Fruit fly (Drosophila melanogaster) whole organism, embryonic: ENCODE measurements around the gene L2HGDH.
A peak's percentile ranks its signal among the peaks of the same experiment; 100 is the strongest.

ENCODE experiments used
- ATbp ChIP-seq: fragments of 200-800 bp; sonication (Bioruptor generic); optimal IDR thresholded peaks from 2 replicates; lab custom pipeline; 2017; ENCODE audit warnings: missing biosample characterization, mild to moderate bottlenecking, missing genetic modification characterization, missing genetic modification reagents
- Atf-2 ChIP-seq: fragments of 200-800 bp; sonication (Bioruptor generic); optimal IDR thresholded peaks from 2 replicates; lab custom pipeline; 2016; ENCODE audit warnings: missing biosample characterization, missing genetic modification characterization
- CG10267 ChIP-seq: fragments of 200-800 bp; sonication (Bioruptor generic); optimal IDR thresholded peaks from 2 replicates; lab custom pipeline; 2018; ENCODE audit warnings: missing biosample characterization, mild to moderate bottlenecking, missing genetic modification characterization, moderate library complexity
- CG10431 ChIP-seq: fragments of 200-800 bp; sonication (Bioruptor generic); optimal IDR thresholded peaks from 3 replicates; lab custom pipeline; 2018; ENCODE audit warnings: missing biosample characterization, mild to moderate bottlenecking, missing genetic modification characterization
- CG12071 ChIP-seq: fragments of 200-800 bp; sonication (Bioruptor generic); optimal IDR thresholded peaks from 3 replicates; lab custom pipeline; 2018; ENCODE audit warnings: missing biosample characterization, mild to moderate bottlenecking, missing genetic modification characterization
- CG15269 ChIP-seq: fragments of 200-800 bp; sonication (Bioruptor generic); optimal IDR thresholded peaks from 2 replicates; lab custom pipeline; 2018; ENCODE audit warnings: missing biosample characterization, mild to moderate bottlenecking, missing genetic modification characterization, moderate library complexity
- CG2712 ChIP-seq: fragments of 200-800 bp; optimal IDR thresholded peaks from 3 replicates; lab custom pipeline; 2019; ENCODE audit warnings: missing biosample characterization, mild to moderate bottlenecking, missing genetic modification characterization, moderate library complexity
- CG2889 ChIP-seq: fragments of 200-800 bp; sonication (Bioruptor generic); IDR thresholded peaks from 3 replicates; pipeline ENCODE4 v1.3.6; 2022; ENCODE audit warnings: missing biosample characterization, missing genetic modification characterization
- CG30020 ChIP-seq: fragments of 200-800 bp; optimal IDR thresholded peaks from 2 replicates; lab custom pipeline; 2019; ENCODE audit warnings: missing biosample characterization, mild to moderate bottlenecking, missing genetic modification characterization, moderate library complexity
- CG30403 ChIP-seq: fragments of 200-800 bp; sonication (Bioruptor generic); optimal IDR thresholded peaks from 3 replicates; lab custom pipeline; 2016; ENCODE audit warnings: missing biosample characterization, missing genetic modification characterization
- CG31365 ChIP-seq: fragments of 200-800 bp; sonication (Bioruptor generic); optimal IDR thresholded peaks from 2 replicates; lab custom pipeline; 2018; ENCODE audit warnings: missing biosample characterization, mild to moderate bottlenecking, missing genetic modification characterization
- CG31388 ChIP-seq: fragments of 200-800 bp; sonication (Bioruptor generic); optimal IDR thresholded peaks from 2 replicates; lab custom pipeline; 2016; ENCODE audit warnings: missing biosample characterization, missing genetic modification characterization
- CG34422 ChIP-seq: fragments of 200-800 bp; sonication (Bioruptor generic); IDR thresholded peaks from 3 replicates; pipeline ENCODE4 v1.3.6; 2022; ENCODE audit warnings: missing biosample characterization, missing genetic modification characterization
- CG3838 ChIP-seq: fragments of 200-800 bp; sonication (Bioruptor generic); optimal IDR thresholded peaks from 3 replicates; lab custom pipeline; 2016; ENCODE audit warnings: missing biosample characterization, missing genetic modification characterization
- CG42726 ChIP-seq: fragments of 200-800 bp; sonication (Bioruptor generic); IDR thresholded peaks from 2 replicates; pipeline ENCODE4 v1.3.6; 2022; ENCODE audit warnings: missing biosample characterization, missing genetic modification characterization; ENCODE audit not compliant: partially characterized antibody
- CG4328 ChIP-seq: fragments of 200-800 bp; sonication (Bioruptor generic); optimal IDR thresholded peaks from 3 replicates; lab custom pipeline; 2017; ENCODE audit warnings: missing biosample characterization, missing genetic modification reagents, missing genetic modification characterization
- CG5245 ChIP-seq: fragments of 200-800 bp; sonication (Bioruptor generic); optimal IDR thresholded peaks from 3 replicates; lab custom pipeline; 2016; ENCODE audit warnings: missing biosample characterization, missing genetic modification characterization
- CG8281 ChIP-seq: fragments of 200-800 bp; sonication (Bioruptor generic); optimal IDR thresholded peaks from 2 replicates; lab custom pipeline; 2018; ENCODE audit warnings: missing biosample characterization, mild to moderate bottlenecking, missing genetic modification characterization, moderate library complexity
- CG8478 ChIP-seq: fragments of >200 bp; optimal IDR thresholded peaks from 2 replicates; lab custom pipeline; 2018
- Dip2 ChIP-seq: fragments of 200-800 bp; sonication (Bioruptor generic); IDR thresholded peaks from 2 replicates; pipeline ENCODE4 v1.3.6; 2022; ENCODE audit warnings: missing biosample characterization, missing genetic modification characterization
- Dip3 ChIP-seq: fragments of 200-800 bp; sonication (Bioruptor generic); optimal IDR thresholded peaks from 3 replicates; lab custom pipeline; 2016; ENCODE audit warnings: missing biosample characterization, missing genetic modification characterization
- GATAe ChIP-seq: fragments of 200-800 bp; sonication (Bioruptor generic); conservative IDR thresholded peaks from 2 replicates; pipeline ENCODE4 v1.3.6; 2022; ENCODE audit warnings: missing biosample characterization, missing genetic modification characterization
- Stat92E ChIP-seq, 3 experiments: fragments of >200 bp in 2 of 3; fragments of 200-800 bp in 1 of 3; sonication (Bioruptor generic) in 1 of 3; optimal IDR thresholded peaks; 2 replicates each; lab custom pipeline; 2017 to 2019; ENCODE audit warnings: missing biosample characterization in 3 of 3, missing genetic modification characterization in 3 of 3, mild to moderate bottlenecking in 1 of 3, moderate library complexity in 1 of 3
- Xbp1 ChIP-seq: fragments of 200-800 bp; sonication (Bioruptor generic); optimal IDR thresholded peaks from 3 replicates; lab custom pipeline; 2016; ENCODE audit warnings: missing biosample characterization, mild to moderate bottlenecking, missing genetic modification characterization
- Xrp1 ChIP-seq: fragments of 200-800 bp; sonication (Bioruptor generic); IDR thresholded peaks from 2 replicates; pipeline ENCODE4 v1.3.6; 2022; ENCODE audit warnings: missing biosample characterization, missing genetic modification characterization
- abd-A ChIP-seq: fragments of 200-800 bp; sonication (Bioruptor generic); optimal IDR thresholded peaks from 3 replicates; lab custom pipeline; 2019; ENCODE audit warnings: missing biosample characterization, mild to moderate bottlenecking, missing genetic modification characterization, moderate library complexity
- bigmax ChIP-seq: fragments of 200-800 bp; sonication (Bioruptor generic); optimal IDR thresholded peaks from 2 replicates; lab custom pipeline; 2018; ENCODE audit warnings: missing biosample characterization, mild to moderate bottlenecking, missing genetic modification characterization
- cato ChIP-seq: fragments of 200-800 bp; sonication (Bioruptor generic); optimal IDR thresholded peaks from 2 replicates; lab custom pipeline; 2016; ENCODE audit warnings: missing biosample characterization, missing genetic modification characterization, borderline replicate concordance
- crol ChIP-seq: fragments of 200-800 bp; sonication (Bioruptor generic); IDR thresholded peaks from 2 replicates; pipeline ENCODE4 v1.3.6; 2022; ENCODE audit warnings: missing biosample characterization, missing genetic modification characterization
- dan ChIP-seq: fragments of 200-800 bp; sonication (Bioruptor generic); IDR thresholded peaks from 2 replicates; pipeline ENCODE4 v1.3.6; 2022; ENCODE audit warnings: missing biosample characterization, missing genetic modification characterization
- eve ChIP-seq, 2 experiments: fragments of >200 bp; optimal IDR thresholded peaks; 2 replicates each; lab custom pipeline; 2017; ENCODE audit warnings: missing biosample characterization in 2 of 2, missing genetic modification characterization in 2 of 2
- inv ChIP-seq: fragments of 200-800 bp; sonication (Bioruptor generic); IDR thresholded peaks from 2 replicates; pipeline ENCODE4 v1.3.6; 2022; ENCODE audit warnings: missing biosample characterization, missing genetic modification characterization; ENCODE audit not compliant: partially characterized antibody
- lmd ChIP-seq: fragments of 200-800 bp; sonication (Bioruptor generic); IDR thresholded peaks from 2 replicates; pipeline ENCODE4 v1.3.6; 2022; ENCODE audit warnings: missing biosample characterization, missing genetic modification characterization
- lola ChIP-seq, 3 experiments: fragments of >200 bp in 2 of 3; fragments of 200-800 bp in 1 of 3; sonication (Bioruptor generic) in 1 of 3; optimal IDR thresholded peaks; 2 replicates each; lab custom pipeline; 2017 to 2019; ENCODE audit warnings: missing biosample characterization in 3 of 3, missing genetic modification characterization in 3 of 3, mild to moderate bottlenecking in 1 of 3, moderate library complexity in 1 of 3
- maf-S ChIP-seq: fragments of 200-800 bp; sonication (Bioruptor generic); optimal IDR thresholded peaks from 2 replicates; lab custom pipeline; 2016; ENCODE audit warnings: missing biosample characterization, missing genetic modification characterization
- otp ChIP-seq: fragments of 200-800 bp; sonication (Bioruptor generic); IDR thresholded peaks from 3 replicates; pipeline ENCODE4, ENCODE4 v1.3.6; 2022; ENCODE audit warnings: missing biosample characterization, missing genetic modification characterization
- pan ChIP-seq, 4 experiments: fragments of >200 bp in 3 of 4; fragments of 200-800 bp in 1 of 4; sonication (Bioruptor generic) in 1 of 4; optimal IDR thresholded peaks in 3 of 4; IDR thresholded peaks in 1 of 4; 2 replicates each; pipeline versions ENCODE4 v1.3.6 to Lab custom; 2017 to 2022; ENCODE audit warnings: missing biosample characterization in 2 of 4, missing genetic modification characterization in 2 of 4, mixed read lengths in 1 of 4
- pita ChIP-seq: fragments of 200-800 bp; sonication (Bioruptor generic); optimal IDR thresholded peaks from 2 replicates; lab custom pipeline; 2017; ENCODE audit warnings: missing biosample characterization, mild to moderate bottlenecking, missing genetic modification characterization
- pnt ChIP-seq: fragments of 200-800 bp; sonication (Bioruptor generic); optimal IDR thresholded peaks from 3 replicates; lab custom pipeline; 2016; ENCODE audit warnings: missing biosample characterization, missing genetic modification characterization
- salm ChIP-seq: fragments of 200-800 bp; sonication (Bioruptor generic); optimal IDR thresholded peaks from 2 replicates; lab custom pipeline; 2018; ENCODE audit warnings: missing biosample characterization, mild to moderate bottlenecking, missing genetic modification characterization
- schlank ChIP-seq: fragments of 200-800 bp; sonication (Bioruptor generic); optimal IDR thresholded peaks from 2 replicates; lab custom pipeline; 2018; ENCODE audit warnings: missing biosample characterization, mild to moderate bottlenecking, missing genetic modification characterization
- sens-2 ChIP-seq: fragments of 200-800 bp; sonication (Bioruptor generic); IDR thresholded peaks from 2 replicates; pipeline ENCODE4 v1.3.6; 2022; ENCODE audit warnings: missing biosample characterization, missing genetic modification characterization
- shn ChIP-seq: fragments of 200-800 bp; sonication (Bioruptor generic); optimal IDR thresholded peaks from 3 replicates; lab custom pipeline; 2016; ENCODE audit warnings: missing biosample characterization, missing genetic modification characterization
- sqz ChIP-seq: fragments of 200-800 bp; sonication (Bioruptor generic); optimal IDR thresholded peaks from 3 replicates; lab custom pipeline; 2018; ENCODE audit warnings: missing biosample characterization, mild to moderate bottlenecking, missing genetic modification characterization
- tll ChIP-seq, 2 experiments: fragments of 200-800 bp in 1 of 2; fragments of >200 bp in 1 of 2; sonication (Bioruptor generic) in 1 of 2; optimal IDR thresholded peaks; 2 replicates each; lab custom pipeline; 2017 to 2019; ENCODE audit warnings: missing biosample characterization in 2 of 2, missing genetic modification characterization in 2 of 2, mild to moderate bottlenecking in 1 of 2, moderate library complexity in 1 of 2
- twi ChIP-seq: fragments of 200-800 bp; optimal IDR thresholded peaks from 2 replicates; lab custom pipeline; 2019; ENCODE audit warnings: missing biosample characterization, mild to moderate bottlenecking, missing genetic modification characterization, moderate library complexity
- unpg ChIP-seq: fragments of 200-800 bp; sonication (Bioruptor generic); optimal IDR thresholded peaks from 3 replicates; lab custom pipeline; 2018; ENCODE audit warnings: missing biosample characterization, mild to moderate bottlenecking, missing genetic modification characterization, moderate library complexity
- z ChIP-seq: fragments of 200-800 bp; sonication (Bioruptor generic); IDR thresholded peaks from 3 replicates; pipeline ENCODE4 v1.3.6; 2022; ENCODE audit warnings: missing biosample characterization, missing genetic modification characterization

L2HGDH gene

dm6 chr2L:19011895-19012645 is 37.8 kb upstream of the L2HGDH start (continued):
- peak; percentile 43 for TF ChIP-seq twi (tag; lab: Kevin White, UChicago)
- TF ChIP-seq GATAe (GFP tag; lab: Robert Waterston, UW) = 0 out of 2 replicates have a peak, but pooled peaks have one; percentile 15
- TF ChIP-seq CG31388 (GFP tag; lab: Kevin White, UChicago) = no peak
- peak; percentile 50; the same call in 1 of the 2 replicates for TF ChIP-seq sens-2
- peak; percentile 76 for TF ChIP-seq Atf-2
- no peak for TF ChIP-seq CG30020 (tag; lab: Kevin White, UChicago)
- TF ChIP-seq dan (GFP tag; lab: Robert Waterston, UW) = no peak
- peak; percentile 51 for TF ChIP-seq salm (tag; lab: Kevin White, UChicago)
- TF ChIP-seq pnt = peak; percentile 85
- no peak for TF ChIP-seq z (GFP tag; lab: Robert Waterston, UW)
- TF ChIP-seq CG15269 (tag; lab: Kevin White, UChicago) = peak; percentile 83
- TF ChIP-seq ATbp = peak; percentile 78
- TF ChIP-seq inv (GFP tag; lab: Robert Waterston, UW) = no peak
- peak; percentile 88 for TF ChIP-seq lmd (GFP tag; lab: Robert Waterston, UW)
- peak; percentile 76 for TF ChIP-seq shn (GFP tag; lab: Kevin White, UChicago)
- TF ChIP-seq CG10431 (GFP tag; lab: Kevin White, UChicago) = no peak
- TF ChIP-seq cato = no peak
- TF ChIP-seq pita = no peak
- TF ChIP-seq CG31365 (tag; lab: Kevin White, UChicago) = peak; percentile 50
- TF ChIP-seq Stat92E (GFP tag; optimal IDR thresholded peaks at IDR 0.05; lab: Kevin White, UChicago) = no peak
- peak; percentile 86 for TF ChIP-seq CG34422
- peak; percentile 74 for TF ChIP-seq unpg
- TF ChIP-seq Xrp1 (GFP tag; lab: Robert Waterston, UW) = peak; percentile 84
- TF ChIP-seq CG2712 = peak; percentile 82
- TF ChIP-seq sqz = peak; percentile 12
- TF ChIP-seq CG3838 = no peak
- no peak for TF ChIP-seq bigmax (GFP tag; lab: Kevin White, UChicago)
- TF ChIP-seq CG8478 (lab: Kevin White, UChicago) = no peak
- TF ChIP-seq pan (optimal IDR thresholded peaks at IDR 0.05; lab: Kevin White, UChicago) = no peak
- TF ChIP-seq pan (GFP tag; optimal IDR thresholded peaks at IDR 0.05 in 1 of 2, IDR thresholded peaks at IDR 0.05 in 1 of 2) = peak in 1 of 2 experiments; percentile 89
- TF ChIP-seq otp (GFP tag; lab: Robert Waterston, UW) = peak; percentile 75; the same call in 2 of the 3 replicates
- no peak for TF ChIP-seq Dip2 (GFP tag; lab: Robert Waterston, UW)
- peak; percentile 58 for TF ChIP-seq CG10267 (tag; lab: Kevin White, UChicago)
- TF ChIP-seq abd-A (tag; lab: Kevin White, UChicago) = peak; percentile 96
- peak; percentile 74; the same call in 2 of the 3 replicates for TF ChIP-seq CG2889 (GFP tag; lab: Robert Waterston, UW)
- peak in 1 of 3 experiments; percentile 43 for TF ChIP-seq lola (GFP tag; optimal IDR thresholded peaks at IDR 0.05; lab: Kevin White, UChicago)
- TF ChIP-seq eve (GFP tag; optimal IDR thresholded peaks at IDR 0.05; lab: Kevin White, UChicago) = no peak
- peak; percentile 75 for TF ChIP-seq schlank (tag; lab: Kevin White, UChicago)
- peak; percentile 26; the same call in 1 of the 2 replicates for TF ChIP-seq crol
- peak; percentile 63 for TF ChIP-seq CG5245
- peak; percentile 81 for TF ChIP-seq CG30403 (GFP tag; lab: Kevin White, UChicago)
- TF ChIP-seq CG12071 (GFP tag; lab: Kevin White, UChicago) = peak; percentile 74
- no peak for TF ChIP-seq tll (GFP tag; optimal IDR thresholded peaks at IDR 0.05; lab: Kevin White, UChicago)
- TF ChIP-seq Xbp1 (GFP tag; lab: Kevin White, UChicago) = peak; percentile 84
- peak; percentile 44 for TF ChIP-seq CG8281 (tag; lab: Kevin White, UChicago)
- peak; percentile 82 for TF ChIP-seq Dip3
- peak; percentile 83 for TF ChIP-seq maf-S
- no peak for TF ChIP-seq CG42726 (GFP tag; lab: Robert Waterston, UW)
- no peak for TF ChIP-seq CG4328 (GFP tag; lab: Kevin White, UChicago)
